Fruit fly (Drosophila melanogaster): Measurements from ENCODE around the gene c12.1.
A peak's percentile ranks its signal among the peaks of the same experiment; 100 is the strongest.

DNA sequence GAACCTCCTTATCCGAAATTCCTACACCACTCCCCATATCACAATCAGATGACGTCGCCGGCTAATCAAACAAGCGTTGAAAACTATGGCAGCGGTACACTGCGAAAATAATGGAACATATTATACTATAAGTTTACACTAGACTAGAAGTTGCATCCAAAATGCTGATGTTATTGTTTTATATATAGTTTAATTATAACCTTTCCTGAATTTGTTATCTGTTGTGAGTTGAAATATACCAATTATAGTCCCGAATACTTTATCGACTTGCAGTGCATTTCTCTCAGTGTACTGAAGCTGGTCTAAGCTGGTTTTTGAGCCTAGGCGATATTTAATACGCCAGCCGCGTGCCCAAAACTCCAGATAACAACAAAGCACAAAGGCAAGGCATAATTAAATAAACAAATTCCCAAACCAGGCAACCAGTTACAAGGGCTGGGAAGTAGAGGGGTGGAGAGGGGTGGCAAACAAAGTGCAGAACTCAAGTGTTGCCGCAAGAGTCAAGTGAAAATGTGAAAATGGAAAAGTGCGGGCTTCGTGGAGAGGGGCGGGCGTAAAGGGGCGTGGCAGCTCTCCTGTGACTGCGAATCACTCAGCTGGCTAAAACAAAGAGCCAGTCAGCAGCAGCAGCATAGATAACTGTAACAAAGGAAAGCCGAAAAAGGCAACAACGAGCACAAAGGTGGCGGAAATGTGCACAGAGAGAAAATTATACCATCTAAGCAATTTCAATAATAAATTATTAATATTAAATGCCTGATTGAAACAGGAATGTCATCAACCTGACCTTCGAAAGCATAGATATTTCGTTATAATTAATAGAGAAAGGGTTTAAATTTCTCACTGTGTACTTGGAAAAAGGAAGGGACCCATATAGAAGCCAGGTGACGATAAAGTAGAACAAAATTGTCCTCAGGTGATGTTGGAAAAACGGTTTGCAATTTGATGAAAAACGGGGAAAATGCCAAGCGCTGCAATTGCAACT is 33.4 kb upstream of the c12.1 start:
- no peak for TF ChIP-seq CG5204 (GFP tag; optimal IDR thresholded peaks at IDR 0.05)
- TF ChIP-seq kay (GFP tag; ENCODE audit: borderline replicate concordance): no peak
- TF ChIP-seq CG12768 (GFP tag; optimal IDR thresholded peaks at IDR 0.05): no peak
- peak; percentile 31 for TF ChIP-seq bab1 (GFP tag; optimal IDR thresholded peaks at IDR 0.05)
- peak; percentile 64 for TF ChIP-seq CG7101 (tag; optimal IDR thresholded peaks at IDR 0.05)
- peak; percentile 45 for TF ChIP-seq CG33017 (tag; optimal IDR thresholded peaks at IDR 0.05)
- no peak for TF ChIP-seq cnc (optimal IDR thresholded peaks at IDR 0.05)
- peak; percentile 38 for TF ChIP-seq CG11617 (GFP tag; optimal IDR thresholded peaks at IDR 0.05)
- TF ChIP-seq CG14711 (tag; optimal IDR thresholded peaks at IDR 0.05): peak; percentile 60
- no peak for TF ChIP-seq CG7045 (GFP tag; optimal IDR thresholded peaks at IDR 0.05)
